Worm (Caenorhabditis elegans) whole organism, L1 larva: ENCODE measurements around the gene T05C12.1.

ENCODE experiments used
- aly-2 ChIP-seq: fragments of 150-350 bp; optimal IDR thresholded peaks from 2 replicates; lab custom pipeline; 2014; ENCODE audit warnings: missing biosample characterization, missing genetic modification characterization
- ceh-88 ChIP-seq: fragments of 200-800 bp; sonication (Bioruptor generic); IDR thresholded peaks from 2 replicates; pipeline ENCODE4 v1.3.6; 2022; ENCODE audit warnings: missing genetic modification characterization, missing compliant biosample characterization
- elt-2 ChIP-seq: sonication (generic microtip); optimal IDR thresholded peaks from 2 replicates; lab custom pipeline; 2016; ENCODE audit warnings: missing genetic modification characterization, mild to moderate bottlenecking, inconsistent platforms, missing compliant biosample characterization, missing genetic modification reagents
- nhr-12 ChIP-seq: sonication (generic microtip); optimal IDR thresholded peaks from 2 replicates; lab custom pipeline; 2017; ENCODE audit warnings: missing biosample characterization, missing genetic modification characterization
- zip-4 ChIP-seq: fragments of 200-800 bp; sonication (Bioruptor generic); optimal IDR thresholded peaks from 2 replicates; lab custom pipeline; 2018; ENCODE audit warnings: mild to moderate bottlenecking, missing genetic modification characterization, moderate library complexity, missing compliant biosample characterization

DNA sequence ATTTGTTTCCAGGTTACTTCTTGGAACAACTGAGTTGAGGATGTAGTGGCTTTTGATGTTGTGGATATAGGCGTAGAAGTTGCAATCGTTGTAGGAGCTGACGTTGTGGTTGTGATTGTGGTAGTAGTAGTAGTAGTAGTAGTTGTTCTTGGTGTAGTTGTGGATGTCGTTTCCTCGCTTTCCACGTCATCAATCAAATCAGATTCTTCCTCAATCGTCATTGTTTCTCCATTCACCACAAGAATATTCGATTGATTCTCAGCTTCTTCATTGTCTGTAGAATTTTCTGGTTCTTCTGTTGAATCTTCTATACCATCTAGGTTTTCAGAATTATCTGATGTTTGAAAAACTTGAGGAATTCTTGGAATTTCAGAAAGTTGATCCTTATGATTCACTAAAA, 5.1 kb downstream of the T05C12.1 start:
- no peak for TF ChIP-seq elt-2 (tag; lab: Kevin White, UChicago)
- no peak for TF ChIP-seq zip-4
- no peak for TF ChIP-seq nhr-12 (tag; lab: Kevin White, UChicago)
- no peak for TF ChIP-seq ceh-88
- TF ChIP-seq aly-2 (tag; lab: Kevin White, UChicago) = no peak
